Worm (Caenorhabditis elegans) whole organism, early embryonic: Measurements from ENCODE around the gene F59A7.12.

Source experiments
- B0310.2 ChIP-seq: sonication (generic microtip); optimal IDR thresholded peaks from 2 replicates; lab custom pipeline; 2016; ENCODE audit warnings: mild to moderate bottlenecking, missing genetic modification characterization, missing compliant biosample characterization
- F13C5.2 ChIP-seq: sonication (generic microtip); optimal IDR thresholded peaks from 2 replicates; lab custom pipeline; 2017; ENCODE audit warnings: mild to moderate bottlenecking, missing genetic modification characterization, inconsistent platforms, missing compliant biosample characterization
- ama-1 ChIP-seq: fragments of 150-350 bp; optimal IDR thresholded peaks from 2 replicates; lab custom pipeline; 2014
- pes-1 ChIP-seq: fragments of 200-800 bp; sonication (Bioruptor generic); IDR thresholded peaks from 2 replicates; pipeline ENCODE4 v1.3.6; 2022; ENCODE audit warnings: missing genetic modification reagents, missing genetic modification characterization, missing compliant biosample characterization
- scrt-1 ChIP-seq: fragments of 200-800 bp; sonication (Bioruptor generic); IDR thresholded peaks from 2 replicates; pipeline ENCODE4 v1.3.6; 2022; ENCODE audit warnings: missing genetic modification characterization, missing compliant biosample characterization

- TF ChIP-seq ama-1 (no peak), F13C5.2 (tag; lab: Kevin White, UChicago) (no peak), scrt-1 (GFP tag; lab: Robert Waterston, UW) (no peak), pes-1 (no peak), B0310.2 (tag; lab: Kevin White, UChicago) (no peak)
Measured at ce11 chrV:2067419-2067818, 37.4 kb downstream of the F59A7.12 start.
